Worm (Caenorhabditis elegans) whole organism, L4 larva: ENCODE results near the gene C06A1.7.

ENCODE experiments used
- ama-1 ChIP-seq: fragments of 150-350 bp; optimal IDR thresholded peaks from 2 replicates; lab custom pipeline; 2014; ENCODE audit warnings: inconsistent platforms, mixed read lengths
- egl-27 ChIP-seq: sonication (generic microtip); optimal IDR thresholded peaks from 3 replicates; lab custom pipeline; 2017; ENCODE audit warnings: missing biosample characterization, missing genetic modification reagents, missing genetic modification characterization
- gei-8 ChIP-seq: fragments of 200-800 bp; sonication (Bioruptor generic); optimal IDR thresholded peaks from 2 replicates; lab custom pipeline; 2018; ENCODE audit warnings: mild to moderate bottlenecking, missing genetic modification characterization, missing compliant biosample characterization
- hlh-30 ChIP-seq: sonication (generic microtip); optimal IDR thresholded peaks from 2 replicates; lab custom pipeline; 2017; ENCODE audit warnings: antibody characterized with exemption, mild to moderate bottlenecking, missing genetic modification characterization, missing compliant biosample characterization; ENCODE audit not compliant: insufficient read depth
- lsy-2 ChIP-seq, 2 experiments: fragments of 150-350 bp in 1 of 2; sonication (generic microtip) in 1 of 2; optimal IDR thresholded peaks; 2 replicates each; lab custom pipeline; 2014 to 2017; ENCODE audit warnings: missing biosample characterization in 2 of 2, missing genetic modification characterization in 2 of 2
- mxl-3 ChIP-seq: fragments of 200-800 bp; sonication (Bioruptor generic); optimal IDR thresholded peaks from 2 replicates; lab custom pipeline; 2018; ENCODE audit warnings: mild to moderate bottlenecking, missing genetic modification characterization, missing compliant biosample characterization
- snpc-4 ChIP-seq: fragments of 150-350 bp; optimal IDR thresholded peaks from 2 replicates; lab custom pipeline; 2014; ENCODE audit warnings: missing biosample characterization, missing genetic modification characterization
- unc-130 ChIP-seq: sonication (generic microtip); optimal IDR thresholded peaks from 2 replicates; lab custom pipeline; 2016; ENCODE audit warnings: missing genetic modification reagents, missing genetic modification characterization, missing compliant biosample characterization

DNA sequence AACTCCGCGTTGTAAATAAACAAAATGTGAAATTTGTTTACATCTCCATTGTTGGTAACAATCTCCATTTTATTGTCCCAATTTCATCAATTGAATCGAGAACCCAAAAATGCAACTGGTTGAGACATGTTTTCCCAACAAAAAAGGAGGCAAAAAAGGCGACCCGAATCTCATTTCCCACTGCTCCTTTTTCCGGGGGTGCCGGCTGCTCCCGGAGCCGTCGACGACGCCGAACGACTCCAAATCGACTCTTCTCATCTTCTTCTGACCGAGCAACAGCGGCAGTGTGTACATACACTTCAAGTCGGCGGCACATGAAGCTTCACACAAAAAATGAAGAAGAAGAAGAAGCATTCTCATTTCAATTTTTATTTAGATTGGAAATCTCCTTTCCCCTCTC is 1.8 kb downstream of the C06A1.7 start:
- no peak for TF ChIP-seq mxl-3
- TF ChIP-seq ama-1 (lab: Kevin White, UChicago): no peak
- no peak for TF ChIP-seq unc-130 (GFP tag; lab: Kevin White, UChicago)
- no peak for TF ChIP-seq gei-8 (GFP tag; lab: Kevin White, UChicago)
- TF ChIP-seq hlh-30 (tag; lab: Kevin White, UChicago): no peak
- TF ChIP-seq lsy-2 (tag; optimal IDR thresholded peaks at IDR 0.05; lab: Kevin White, UChicago): no peak
- no peak for TF ChIP-seq egl-27
- TF ChIP-seq snpc-4 (tag; lab: Kevin White, UChicago): no peak
